Fruit fly (Drosophila melanogaster): ENCODE measurements around the gene Efr.

Gene Efr

dm6 chrX:6224225-6225190 lies 4.8 kb downstream of the Efr start, which contains the start of gene sqh:
sqh (minus strand) TSS chrX:6225140.
- peak; percentile 66 for TF ChIP-seq gl (tag; optimal IDR thresholded peaks at IDR 0.05)
- peak; percentile 87 for TF ChIP-seq Pif1B (GFP tag; optimal IDR thresholded peaks at IDR 0.05)
- peak; percentile 75 for TF ChIP-seq CG34367 (tag; optimal IDR thresholded peaks at IDR 0.05)
- TF ChIP-seq fd96Ca (GFP tag; IDR thresholded peaks at IDR 0.05): peak; percentile 96
- TF ChIP-seq CG17806 (tag; optimal IDR thresholded peaks at IDR 0.05): peak; percentile 66
- peak; percentile 82 for TF ChIP-seq CG9948 (tag; optimal IDR thresholded peaks at IDR 0.05)
- TF ChIP-seq EcR (GFP tag; optimal IDR thresholded peaks at IDR 0.05): peak; percentile 94
- TF ChIP-seq Pif1A (GFP tag; optimal IDR thresholded peaks at IDR 0.05): peak; percentile 84
- TF ChIP-seq CG12605 (GFP tag; IDR thresholded peaks at IDR 0.05): peak; percentile 76
- TF ChIP-seq rn (GFP tag; IDR thresholded peaks at IDR 0.05): peak; percentile 78
- TF ChIP-seq Snoo (tag; optimal IDR thresholded peaks at IDR 0.05): peak; percentile 85
- TF ChIP-seq D1 (tag; optimal IDR thresholded peaks at IDR 0.05): no peak
- TF ChIP-seq CG4496 (GFP tag; IDR thresholded peaks at IDR 0.05): peak; percentile 94
- peak; percentile 86 for TF ChIP-seq CG15710 (tag; optimal IDR thresholded peaks at IDR 0.05)
- TF ChIP-seq CG8159 (tag; optimal IDR thresholded peaks at IDR 0.05): peak; percentile 81
- TF ChIP-seq CG10348 (GFP tag; IDR thresholded peaks at IDR 0.05): peak; percentile 80
- TF ChIP-seq CG14655 (GFP tag; optimal IDR thresholded peaks at IDR 0.05): peak; percentile 87
- TF ChIP-seq Ets98B (GFP tag; IDR thresholded peaks at IDR 0.05): peak; percentile 91
- TF ChIP-seq CG8301 (tag; optimal IDR thresholded peaks at IDR 0.05): peak; percentile 82
- TF ChIP-seq CG32121 (GFP tag; IDR thresholded peaks at IDR 0.05): peak; percentile 95
- no peak for TF ChIP-seq CG13204 (GFP tag; optimal IDR thresholded peaks at IDR 0.05)

dm6 chrX:6225472-6226049 lies 5.8 kb downstream of the Efr start, which contains the start of gene dtn:
dtn (plus strand) TSS chrX:6225647.
- TF ChIP-seq Snoo (tag; optimal IDR thresholded peaks at IDR 0.05): no peak

dm6 chrX:6231764-6232163 lies 12.0 kb downstream of the Efr start:
- no peak for TF ChIP-seq rn (GFP tag; IDR thresholded peaks at IDR 0.05)
- TF ChIP-seq CG10348 (GFP tag; IDR thresholded peaks at IDR 0.05): no peak
- no peak for TF ChIP-seq Pif1A (GFP tag; optimal IDR thresholded peaks at IDR 0.05)
- no peak for TF ChIP-seq CG12605 (GFP tag; IDR thresholded peaks at IDR 0.05)
- TF ChIP-seq CG34367 (tag; optimal IDR thresholded peaks at IDR 0.05): no peak
- no peak for TF ChIP-seq CG8301 (tag; optimal IDR thresholded peaks at IDR 0.05)
- no peak for TF ChIP-seq CG4496 (GFP tag; IDR thresholded peaks at IDR 0.05)
- TF ChIP-seq CG32121 (GFP tag; IDR thresholded peaks at IDR 0.05): no peak
- no peak for TF ChIP-seq fd96Ca (GFP tag; IDR thresholded peaks at IDR 0.05)

- TF ChIP-seq CG32121 (GFP tag; IDR thresholded peaks at IDR 0.05) (no peak), CG12605 (GFP tag; IDR thresholded peaks at IDR 0.05) (no peak), Pif1A (GFP tag; optimal IDR thresholded peaks at IDR 0.05) (no peak), CG17806 (tag; optimal IDR thresholded peaks at IDR 0.05) (no peak), D1 (tag; optimal IDR thresholded peaks at IDR 0.05) (no peak), CG34367 (tag; optimal IDR thresholded peaks at IDR 0.05) (no peak), CG15710 (tag; optimal IDR thresholded peaks at IDR 0.05) (no peak), rn (GFP tag; IDR thresholded peaks at IDR 0.05) (no peak), CG4496 (GFP tag; IDR thresholded peaks at IDR 0.05) (no peak), CG8301 (tag; optimal IDR thresholded peaks at IDR 0.05) (no peak), EcR (GFP tag; optimal IDR thresholded peaks at IDR 0.05) (no peak)
Measured at dm6 chrX:6237015-6237414, 17.3 kb downstream of the Efr start, which contains the start of gene CG14445. CG14445 (plus strand) TSS chrX:6237315.

dm6 chrX:6252897-6253540 lies 33.3 kb downstream of the Efr start:
- TF ChIP-seq CG14655 (GFP tag; optimal IDR thresholded peaks at IDR 0.05): no peak
- no peak for TF ChIP-seq fd96Ca (GFP tag; IDR thresholded peaks at IDR 0.05)
- no peak for TF ChIP-seq rn (GFP tag; IDR thresholded peaks at IDR 0.05)

- TF ChIP-seq CG17806 (tag; optimal IDR thresholded peaks at IDR 0.05) (no peak), CG15710 (tag; optimal IDR thresholded peaks at IDR 0.05) (no peak), CG4496 (GFP tag; IDR thresholded peaks at IDR 0.05) (no peak), rn (GFP tag; IDR thresholded peaks at IDR 0.05) (no peak)
Measured at dm6 chrX:6253701-6254100, 33.9 kb downstream of the Efr start.

Measured in whole organism, pupa.